Fruit fly (Drosophila melanogaster) whole organism, prepupa: ENCODE results near the gene nAChRalpha6.
A peak's percentile ranks its signal among the peaks of the same experiment; 100 is the strongest.

Experiments used
- Blimp-1 ChIP-seq: fragments of 200-800 bp; sonication (Bioruptor generic); optimal IDR thresholded peaks from 3 replicates; lab custom pipeline; 2017; ENCODE audit warnings: missing biosample characterization, missing genetic modification characterization, mild to moderate bottlenecking, moderate library complexity, missing genetic modification reagents
- CG10631 ChIP-seq: fragments of 200-800 bp; sonication (Bioruptor generic); optimal IDR thresholded peaks from 2 replicates; lab custom pipeline; 2016; ENCODE audit warnings: missing biosample characterization, missing genetic modification characterization
- CG10669 ChIP-seq: fragments of 200-800 bp; sonication (Bioruptor generic); optimal IDR thresholded peaks from 3 replicates; lab custom pipeline; 2018; ENCODE audit warnings: missing biosample characterization, mild to moderate bottlenecking, missing genetic modification characterization, moderate library complexity
- CG11294 ChIP-seq: fragments of 200-800 bp; sonication (Bioruptor generic); IDR thresholded peaks from 2 replicates; pipeline ENCODE4 v1.3.6; 2022; ENCODE audit warnings: missing biosample characterization, missing genetic modification characterization
- CG11762 ChIP-seq: fragments of 200-800 bp; sonication (Bioruptor generic); optimal IDR thresholded peaks from 3 replicates; lab custom pipeline; 2016; ENCODE audit warnings: missing biosample characterization, missing genetic modification characterization; ENCODE audit not compliant: insufficient read depth
- CG11902 ChIP-seq: fragments of 200-800 bp; sonication (Bioruptor generic); optimal IDR thresholded peaks from 3 replicates; lab custom pipeline; 2016; ENCODE audit warnings: missing biosample characterization, missing genetic modification characterization
- CG15336 ChIP-seq: fragments of 200-800 bp; sonication (Bioruptor generic); IDR thresholded peaks from 2 replicates; pipeline ENCODE4 v1.3.6; 2022; ENCODE audit warnings: missing biosample characterization, missing genetic modification characterization
- CG1621 ChIP-seq: fragments of 200-800 bp; sonication (Bioruptor generic); optimal IDR thresholded peaks from 3 replicates; lab custom pipeline; 2018; ENCODE audit warnings: missing biosample characterization, mild to moderate bottlenecking, missing genetic modification characterization
- CG3032 ChIP-seq: fragments of 200-800 bp; optimal IDR thresholded peaks from 2 replicates; lab custom pipeline; 2019; ENCODE audit warnings: missing biosample characterization, mild to moderate bottlenecking, missing genetic modification characterization, moderate library complexity
- CG31627 ChIP-seq: fragments of 200-800 bp; sonication (Bioruptor generic); optimal IDR thresholded peaks from 3 replicates; lab custom pipeline; 2016; ENCODE audit warnings: missing biosample characterization, missing genetic modification characterization
- CG32006 ChIP-seq: fragments of 200-800 bp; sonication (Bioruptor generic); optimal IDR thresholded peaks from 3 replicates; lab custom pipeline; 2017; ENCODE audit warnings: missing biosample characterization, mild to moderate bottlenecking, missing genetic modification characterization
- CG34406 ChIP-seq: fragments of 200-800 bp; sonication (Bioruptor generic); optimal IDR thresholded peaks from 3 replicates; lab custom pipeline; 2016; ENCODE audit warnings: missing biosample characterization, missing genetic modification characterization
- CG3919 ChIP-seq: fragments of 200-800 bp; sonication (Bioruptor generic); optimal IDR thresholded peaks from 3 replicates; lab custom pipeline; 2016; ENCODE audit warnings: missing biosample characterization, missing genetic modification characterization
- CG4318 ChIP-seq: fragments of 200-800 bp; sonication (Bioruptor generic); optimal IDR thresholded peaks from 3 replicates; lab custom pipeline; 2017; ENCODE audit warnings: missing biosample characterization, mild to moderate bottlenecking, missing genetic modification characterization
- CG8319 ChIP-seq: fragments of 200-800 bp; sonication (Bioruptor generic); optimal IDR thresholded peaks from 3 replicates; lab custom pipeline; 2016; ENCODE audit warnings: missing biosample characterization, missing genetic modification characterization
- CG8632 ChIP-seq: fragments of 200-800 bp; sonication (Bioruptor generic); optimal IDR thresholded peaks from 3 replicates; lab custom pipeline; 2016; ENCODE audit warnings: missing biosample characterization, missing genetic modification characterization
- CG9139 ChIP-seq: fragments of 200-800 bp; sonication (Bioruptor generic); optimal IDR thresholded peaks from 3 replicates; lab custom pipeline; 2017; ENCODE audit warnings: missing biosample characterization, mild to moderate bottlenecking, missing genetic modification characterization
- Eip75B ChIP-seq: fragments of 200-800 bp; sonication (Bioruptor generic); optimal IDR thresholded peaks from 3 replicates; lab custom pipeline; 2016; ENCODE audit warnings: missing biosample characterization, missing genetic modification characterization
- Eip78C ChIP-seq: fragments of 200-800 bp; sonication (Bioruptor generic); peaks from one replicate; lab custom pipeline; 2016; ENCODE audit warnings: missing biosample characterization, missing genetic modification characterization
- Eip93F ChIP-seq: fragments of 200-800 bp; sonication (Bioruptor generic); optimal IDR thresholded peaks from 2 replicates; lab custom pipeline; 2016; ENCODE audit warnings: missing biosample characterization, mild to moderate bottlenecking, missing genetic modification characterization
- Ets21C ChIP-seq: fragments of 200-800 bp; sonication (Bioruptor generic); optimal IDR thresholded peaks from 3 replicates; lab custom pipeline; 2016; ENCODE audit warnings: missing biosample characterization, missing genetic modification characterization
- Hr4 ChIP-seq: fragments of 200-800 bp; sonication (Bioruptor generic); optimal IDR thresholded peaks from 3 replicates; lab custom pipeline; 2016; ENCODE audit warnings: missing biosample characterization, missing genetic modification characterization
- Lpt ChIP-seq: fragments of 200-800 bp; sonication (Bioruptor generic); optimal IDR thresholded peaks from 3 replicates; lab custom pipeline; 2016; ENCODE audit warnings: missing biosample characterization, missing genetic modification characterization
- Met ChIP-seq: fragments of 200-800 bp; sonication (Bioruptor generic); optimal IDR thresholded peaks from 3 replicates; lab custom pipeline; 2016; ENCODE audit warnings: missing biosample characterization, missing genetic modification characterization
- OdsH ChIP-seq: fragments of 200-800 bp; sonication (Bioruptor generic); optimal IDR thresholded peaks from 3 replicates; lab custom pipeline; 2016; ENCODE audit warnings: missing biosample characterization, missing genetic modification characterization
- Sox102F ChIP-seq: fragments of 200-800 bp; sonication (Bioruptor generic); optimal IDR thresholded peaks from 2 replicates; lab custom pipeline; 2016; ENCODE audit warnings: missing biosample characterization, mild to moderate bottlenecking, missing genetic modification characterization
- Sox14 ChIP-seq: fragments of 200-800 bp; sonication (Bioruptor generic); optimal IDR thresholded peaks from 3 replicates; lab custom pipeline; 2016; ENCODE audit warnings: missing biosample characterization, missing genetic modification characterization
- acj6 ChIP-seq: fragments of 200-800 bp; sonication (Bioruptor generic); optimal IDR thresholded peaks from 3 replicates; lab custom pipeline; 2016; ENCODE audit warnings: missing biosample characterization, missing genetic modification characterization
- cyc ChIP-seq: fragments of 200-800 bp; sonication (Bioruptor generic); optimal IDR thresholded peaks from 3 replicates; lab custom pipeline; 2016; ENCODE audit warnings: missing biosample characterization, missing genetic modification characterization
- dac ChIP-seq: fragments of 200-800 bp; sonication (Bioruptor generic); optimal IDR thresholded peaks from 2 replicates; lab custom pipeline; 2017; ENCODE audit warnings: missing biosample characterization, mild to moderate bottlenecking, missing genetic modification characterization
- esn ChIP-seq: fragments of 200-800 bp; sonication (Bioruptor generic); optimal IDR thresholded peaks from 2 replicates; lab custom pipeline; 2016; ENCODE audit warnings: missing biosample characterization, mild to moderate bottlenecking, missing genetic modification characterization, moderate library complexity
- fd59A ChIP-seq: fragments of 200-800 bp; sonication (Bioruptor generic); optimal IDR thresholded peaks from 2 replicates; lab custom pipeline; 2017; ENCODE audit warnings: missing biosample characterization, mild to moderate bottlenecking, missing genetic modification characterization, missing genetic modification reagents
- fd85E ChIP-seq: fragments of 200-800 bp; sonication (Bioruptor generic); optimal IDR thresholded peaks from 3 replicates; lab custom pipeline; 2016; ENCODE audit warnings: missing biosample characterization, missing genetic modification characterization
- fkh ChIP-seq: fragments of 200-800 bp; sonication (Bioruptor generic); optimal IDR thresholded peaks from 3 replicates; lab custom pipeline; 2017; ENCODE audit warnings: missing biosample characterization, mild to moderate bottlenecking, missing genetic modification characterization, moderate library complexity
- lz ChIP-seq: fragments of 200-800 bp; sonication (Bioruptor generic); optimal IDR thresholded peaks from 3 replicates; lab custom pipeline; 2016; ENCODE audit warnings: missing biosample characterization, missing genetic modification characterization
- salr ChIP-seq, 2 experiments: fragments of 200-800 bp; sonication (Bioruptor generic); optimal IDR thresholded peaks; 3 replicates each; lab custom pipeline; 2016 to 2018; ENCODE audit warnings: missing biosample characterization in 2 of 2, missing genetic modification characterization in 2 of 2, mild to moderate bottlenecking in 1 of 2
- spab ChIP-seq: fragments of 200-800 bp; sonication (Bioruptor generic); optimal IDR thresholded peaks from 2 replicates; lab custom pipeline; 2017; ENCODE audit warnings: missing biosample characterization, mild to moderate bottlenecking, missing genetic modification characterization, missing genetic modification reagents
- ss ChIP-seq, 2 experiments: fragments of 200-800 bp; sonication (Bioruptor generic); optimal IDR thresholded peaks; 2 replicates in 1 of 2; 3 replicates in 1 of 2; lab custom pipeline; 2017 to 2018; ENCODE audit warnings: mild to moderate bottlenecking in 2 of 2, missing biosample characterization in 2 of 2, missing genetic modification characterization in 2 of 2, moderate library complexity in 1 of 2
- svp ChIP-seq: fragments of 200-800 bp; sonication (Bioruptor generic); peaks from one replicate; lab custom pipeline; 2016; ENCODE audit warnings: missing biosample characterization, missing genetic modification characterization
- topi ChIP-seq: fragments of 200-800 bp; sonication (Bioruptor generic); optimal IDR thresholded peaks from 3 replicates; lab custom pipeline; 2016; ENCODE audit warnings: missing biosample characterization, missing genetic modification characterization
- vri ChIP-seq: fragments of 200-800 bp; sonication (Bioruptor generic); optimal IDR thresholded peaks from 3 replicates; lab custom pipeline; 2016; ENCODE audit warnings: missing biosample characterization, mild to moderate bottlenecking, missing genetic modification characterization

The nAChRalpha6 gene

dm6 chr2L:9785917-9786432, 100.1 kb downstream of the nAChRalpha6 start (continued):
- TF ChIP-seq topi (GFP tag; lab: Kevin White, UChicago) (no peak), CG10669 (GFP tag; lab: Kevin White, UChicago) (no peak), Lpt (GFP tag; lab: Kevin White, UChicago) (no peak), CG11762 (no peak), Sox102F (GFP tag; lab: Kevin White, UChicago) (no peak), acj6 (GFP tag; lab: Kevin White, UChicago) (no peak), cyc (GFP tag; lab: Kevin White, UChicago) (no peak), CG10631 (GFP tag; lab: Kevin White, UChicago) (no peak), fd85E (GFP tag; lab: Kevin White, UChicago) (no peak), Sox14 (GFP tag; lab: Kevin White, UChicago) (no peak), CG8319 (GFP tag; lab: Kevin White, UChicago) (no peak), CG1621 (peak; percentile 1), esn (GFP tag; lab: Kevin White, UChicago) (peak; percentile 14), fd59A (peak; percentile 15), dac (GFP tag; lab: Kevin White, UChicago) (no peak), salr (GFP tag; optimal IDR thresholded peaks at IDR 0.05; lab: Kevin White, UChicago) (no peak), CG11294 (GFP tag; lab: Robert Waterston, UW) (no peak)

DNA sequence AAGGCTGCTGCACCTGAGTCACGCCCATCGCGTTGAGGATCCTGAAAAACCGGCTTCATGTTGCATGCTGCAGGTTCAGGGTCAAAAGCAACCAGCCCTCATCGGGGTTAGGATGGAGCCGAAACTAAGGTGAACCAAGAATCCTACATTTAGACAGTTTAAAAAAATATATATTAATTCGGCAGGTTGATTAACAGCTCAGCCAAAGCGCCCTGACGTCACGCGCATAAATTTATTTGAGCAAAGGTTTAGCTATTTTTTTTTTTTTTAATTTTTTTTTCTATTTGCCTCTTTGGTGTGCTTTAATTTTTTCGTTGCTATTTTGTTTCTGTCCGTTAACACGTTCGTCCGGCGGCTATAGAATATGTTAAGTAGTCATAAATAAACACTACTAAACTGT, 101.6 kb downstream of the nAChRalpha6 start:
- TF ChIP-seq Met (GFP tag; lab: Kevin White, UChicago) (no peak), Hr4 (GFP tag; lab: Kevin White, UChicago) (no peak), svp (GFP tag; lab: Kevin White, UChicago) (no peak), CG9139 (GFP tag; lab: Kevin White, UChicago) (no peak), ss (GFP tag; optimal IDR thresholded peaks at IDR 0.05; lab: Kevin White, UChicago) (peak; percentile 17 to 24), CG4318 (GFP tag; lab: Kevin White, UChicago) (no peak), CG3032 (tag; lab: Kevin White, UChicago) (peak; percentile 3), Eip78C (GFP tag; lab: Kevin White, UChicago) (peak; percentile 52)

- TF ChIP-seq Eip93F (GFP tag; lab: Kevin White, UChicago) (no peak), CG8632 (GFP tag; lab: Kevin White, UChicago) (no peak), CG32006 (GFP tag; lab: Kevin White, UChicago) (no peak), salr (GFP tag; optimal IDR thresholded peaks at IDR 0.05; lab: Kevin White, UChicago) (no peak), Eip78C (GFP tag; lab: Kevin White, UChicago) (peak; percentile 51), Blimp-1 (GFP tag; lab: Kevin White, UChicago) (peak; percentile 21), CG31627 (GFP tag; lab: Kevin White, UChicago) (no peak), CG11902 (no peak), Eip75B (GFP tag; lab: Kevin White, UChicago) (no peak), CG10669 (GFP tag; lab: Kevin White, UChicago) (no peak), CG3919 (GFP tag; lab: Kevin White, UChicago) (no peak), spab (no peak), Sox14 (GFP tag; lab: Kevin White, UChicago) (no peak), vri (GFP tag; lab: Kevin White, UChicago) (peak; percentile 35), lz (no peak), Hr4 (GFP tag; lab: Kevin White, UChicago) (no peak), CG15336 (GFP tag; lab: Robert Waterston, UW) (no peak), OdsH (GFP tag; lab: Kevin White, UChicago) (no peak), CG34406 (no peak), fkh (GFP tag; lab: Kevin White, UChicago) (peak; percentile 28), CG1621 (no peak), CG11762 (no peak), Lpt (GFP tag; lab: Kevin White, UChicago) (no peak), Ets21C (GFP tag; lab: Kevin White, UChicago) (no peak)
- TF ChIP-seq, all 60 proteins: peak for 4
Observed at dm6 chr2L:9783130-9783529, 102.9 kb downstream of the nAChRalpha6 start.
